Worm (Caenorhabditis elegans): ENCODE data around the gene nas-11.

nas-11 gene

DNA sequence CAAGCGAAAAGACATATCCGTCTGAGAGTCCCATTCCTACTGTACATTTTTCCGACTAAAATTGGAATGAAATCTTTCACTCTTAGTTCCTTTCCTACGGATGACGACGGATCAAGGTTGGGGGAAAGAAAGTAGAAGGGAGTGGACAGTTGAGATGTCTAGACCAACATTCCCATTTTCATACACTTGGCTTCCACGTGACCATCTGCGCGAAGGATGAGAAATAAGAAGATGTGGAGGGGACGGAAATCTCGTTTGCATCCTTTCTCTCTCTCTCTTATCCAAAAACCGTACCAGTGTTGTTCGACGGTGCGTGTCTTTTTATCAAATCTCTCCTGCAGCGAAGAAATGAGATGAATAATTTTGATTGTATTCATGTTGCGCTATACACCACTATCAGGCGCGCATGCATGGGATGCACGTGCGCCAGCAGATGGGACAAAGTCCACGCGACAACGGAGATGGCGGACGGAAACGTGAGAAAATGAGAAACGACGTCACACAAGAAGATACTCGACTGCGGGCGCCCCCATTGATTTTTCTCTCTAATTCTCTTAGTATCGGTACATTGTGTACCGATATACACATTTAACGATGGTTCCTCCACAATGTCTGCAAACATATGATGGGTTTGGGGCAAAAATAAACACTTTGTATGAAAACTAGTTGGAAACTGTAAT, 24.1 kb downstream of the nas-11 start (continued):
- TF ChIP-seq madf-10 (tag; optimal IDR thresholded peaks at IDR 0.05) (peak; percentile 79), let-526 (GFP tag; IDR thresholded peaks at IDR 0.05) (peak; percentile 90; the same call in 1 of the 2 replicates), ztf-28 (GFP tag; IDR thresholded peaks at IDR 0.05) (no peak), sdz-38 (tag; optimal IDR thresholded peaks at IDR 0.05) (no peak), B0336.3 (GFP tag; IDR thresholded peaks at IDR 0.05) (peak; percentile 82), zfh-2 (GFP tag; conservative IDR thresholded peaks at IDR 0.05) (peak; percentile 76; the same call in 1 of the 2 replicates), madf-6 (GFP tag; IDR thresholded peaks at IDR 0.05) (no peak), him-1 (tag; optimal IDR thresholded peaks at IDR 0.05) (no peak), F57C9.4 (tag; optimal IDR thresholded peaks at IDR 0.05) (no peak), hrde-1 (tag; optimal IDR thresholded peaks at IDR 0.05; ENCODE audit: borderline replicate concordance) (no peak), nfya-2 (GFP tag; IDR thresholded peaks at IDR 0.05) (no peak), somi-1 (GFP tag; optimal IDR thresholded peaks at IDR 0.05) (peak; percentile 98), hmg-20 (GFP tag; IDR thresholded peaks at IDR 0.05) (no peak), zim-3 (tag; optimal IDR thresholded peaks at IDR 0.05) (no peak), T26A5.8 (tag; optimal IDR thresholded peaks at IDR 0.05) (no peak), Y79H2A.3 (GFP tag; conservative IDR thresholded peaks at IDR 0.05) (0 out of 2 replicates have a peak, but pooled peaks have one; percentile 38), mes-4 (tag; optimal IDR thresholded peaks at IDR 0.05) (no peak), F10E7.11 (tag; optimal IDR thresholded peaks at IDR 0.05) (peak; percentile 42), aptf-3 (GFP tag; IDR thresholded peaks at IDR 0.05) (no peak), dox-1 (GFP tag; IDR thresholded peaks at IDR 0.05) (peak; percentile 81), T07F8.4 (tag; optimal IDR thresholded peaks at IDR 0.05) (no peak), bed-2 (GFP tag; IDR thresholded peaks at IDR 0.05) (no peak), athp-1 (tag; optimal IDR thresholded peaks at IDR 0.05) (no peak), unc-130 (GFP tag; optimal IDR thresholded peaks at IDR 0.05) (no peak), repo-1 (tag; optimal IDR thresholded peaks at IDR 0.05) (peak; percentile 74), hmg-1.2 (GFP tag; IDR thresholded peaks at IDR 0.05) (peak; percentile 57), madf-3 (GFP tag; IDR thresholded peaks at IDR 0.05) (no peak), B0261.1 (tag; optimal IDR thresholded peaks at IDR 0.05) (no peak), attf-6 (GFP tag; IDR thresholded peaks at IDR 0.05) (no peak), ztf-26 (tag; optimal IDR thresholded peaks at IDR 0.05) (peak; percentile 88), lin-26 (GFP tag; IDR thresholded peaks at IDR 0.05) (no peak), Y53G8AR.9 (GFP tag; conservative IDR thresholded peaks at IDR 0.05) (no peak), hlh-26 (GFP tag; conservative IDR thresholded peaks at IDR 0.05) (no peak), ztf-22 (GFP tag; optimal IDR thresholded peaks at IDR 0.05) (peak; percentile 89), F37B4.10 (GFP tag; IDR thresholded peaks at IDR 0.05) (no peak), egl-44 (GFP tag; IDR thresholded peaks at IDR 0.05) (peak; percentile 64; the same call in 1 of the 2 replicates), nhr-80 (tag; optimal IDR thresholded peaks at IDR 0.05) (peak; percentile 77), chd-7 (tag; optimal IDR thresholded peaks at IDR 0.05) (peak; percentile 92), dpl-1 (GFP tag; optimal IDR thresholded peaks at IDR 0.05) (no peak), efl-1 (GFP tag; optimal IDR thresholded peaks at IDR 0.05) (no peak), madf-8 (GFP tag; conservative IDR thresholded peaks at IDR 0.05) (no peak), unc-62 (GFP tag; optimal IDR thresholded peaks at IDR 0.05) (peak; percentile 57), Y56A3A.18 (GFP tag; IDR thresholded peaks at IDR 0.05) (no peak), D2030.7 (GFP tag; IDR thresholded peaks at IDR 0.05) (no peak), die-1 (tag; optimal IDR thresholded peaks at IDR 0.05) (peak; percentile 78), ccch-3 (GFP tag; optimal IDR thresholded peaks at IDR 0.05) (no peak), F39B2.1 (GFP tag; IDR thresholded peaks at IDR 0.05) (no peak), ceh-91 (GFP tag; IDR thresholded peaks at IDR 0.05) (no peak), cebp-2 (GFP tag; IDR thresholded peaks at IDR 0.05) (no peak), mxl-1 (tag; optimal IDR thresholded peaks at IDR 0.05) (peak; percentile 62)
